Fruit fly (Drosophila melanogaster): Measurements from ENCODE around the gene GatC.
A peak's percentile ranks its signal among the peaks of the same experiment; 100 is the strongest.

GatC gene

dm6 chr2L:13845178-13845577, 12.3 kb upstream of the GatC start, which contains the start of gene CG8997:
TSS of gene CG8997 (minus strand) at chr2L:13845325.
- no peak for TF ChIP-seq slp2 (GFP tag; optimal IDR thresholded peaks at IDR 0.05)
- TF ChIP-seq CG14050 (GFP tag; IDR thresholded peaks at IDR 0.05): no peak
- TF ChIP-seq hbn (GFP tag; IDR thresholded peaks at IDR 0.05; ENCODE audit: partially characterized antibody): no peak
- peak; percentile 2 for TF ChIP-seq corto (GFP tag; optimal IDR thresholded peaks at IDR 0.05)
- TF ChIP-seq ara (GFP tag; IDR thresholded peaks at IDR 0.05): no peak
- TF ChIP-seq ems (GFP tag; optimal IDR thresholded peaks at IDR 0.05): no peak
- TF ChIP-seq Dp (GFP tag; optimal IDR thresholded peaks at IDR 0.05): no peak
- peak; percentile 51 for TF ChIP-seq cwo (GFP tag; optimal IDR thresholded peaks at IDR 0.05)
- no peak for TF ChIP-seq Drgx (GFP tag; IDR thresholded peaks at IDR 0.05)
- no peak for TF ChIP-seq CG5953 (GFP tag; IDR thresholded peaks at IDR 0.05)
- TF ChIP-seq mam (GFP tag; optimal IDR thresholded peaks at IDR 0.05): no peak
- TF ChIP-seq HmgD (GFP tag; optimal IDR thresholded peaks at IDR 0.05): no peak
- TF ChIP-seq CG32532 (GFP tag; IDR thresholded peaks at IDR 0.05): peak; percentile 30; the same call in 1 of the 2 replicates
- no peak for TF ChIP-seq Lim3 (GFP tag; IDR thresholded peaks at IDR 0.05)
- TF ChIP-seq bcd (GFP tag; optimal IDR thresholded peaks at IDR 0.05): no peak
- TF ChIP-seq Pdp1 (GFP tag; optimal IDR thresholded peaks at IDR 0.05): no peak
- no peak for TF ChIP-seq zen2 (GFP tag; IDR thresholded peaks at IDR 0.05; ENCODE audit: partially characterized antibody)
- peak; percentile 92 for TF ChIP-seq sug (tag; optimal IDR thresholded peaks at IDR 0.05)
- TF ChIP-seq CG7556 (GFP tag; optimal IDR thresholded peaks at IDR 0.05): no peak
- TF ChIP-seq Deaf1 (tag; optimal IDR thresholded peaks at IDR 0.05): peak; percentile 58
- no peak for TF ChIP-seq CG5180 (GFP tag; optimal IDR thresholded peaks at IDR 0.05)
- TF ChIP-seq Rx (GFP tag; IDR thresholded peaks at IDR 0.05): no peak
- peak; percentile 7 for TF ChIP-seq mirr (GFP tag; optimal IDR thresholded peaks at IDR 0.05)
- peak; percentile 5 for TF ChIP-seq lbe (GFP tag; optimal IDR thresholded peaks at IDR 0.05)
- peak; percentile 87 for TF ChIP-seq exex (tag; optimal IDR thresholded peaks at IDR 0.05)
- TF ChIP-seq CG42726 (GFP tag; IDR thresholded peaks at IDR 0.05; ENCODE audit: partially characterized antibody): no peak
- TF ChIP-seq CG12744 (GFP tag; optimal IDR thresholded peaks at IDR 0.05): no peak
- no peak for TF ChIP-seq pan (optimal IDR thresholded peaks at IDR 0.05)
- TF ChIP-seq pan (GFP tag; optimal IDR thresholded peaks at IDR 0.05 in 1 of 2, IDR thresholded peaks at IDR 0.05 in 1 of 2): peak in 1 of 2 experiments; percentile 24
- TF ChIP-seq CG13296 (GFP tag; optimal IDR thresholded peaks at IDR 0.05): no peak
- TF ChIP-seq Med (GFP tag): peak; percentile 37
- no peak for TF ChIP-seq ken (GFP tag; IDR thresholded peaks at IDR 0.05)
- no peak for TF ChIP-seq z (GFP tag; IDR thresholded peaks at IDR 0.05)
- no peak for TF ChIP-seq Doc2 (GFP tag; IDR thresholded peaks at IDR 0.05)
- no peak for TF ChIP-seq cato (GFP tag; optimal IDR thresholded peaks at IDR 0.05; ENCODE audit: borderline replicate concordance)
- no peak for TF ChIP-seq prd (optimal IDR thresholded peaks at IDR 0.05)
- no peak for TF ChIP-seq prd (GFP tag; IDR thresholded peaks at IDR 0.05)
- TF ChIP-seq Side (GFP tag; optimal IDR thresholded peaks at IDR 0.05): no peak
- TF ChIP-seq ase (GFP tag; IDR thresholded peaks at IDR 0.05): 0 out of 3 replicates have a peak, but pooled peaks have one; percentile 19
- TF ChIP-seq grn (GFP tag; optimal IDR thresholded peaks at IDR 0.05): peak; percentile 25
- TF ChIP-seq ato (GFP tag; IDR thresholded peaks at IDR 0.05; ENCODE audit: partially characterized antibody): no peak

- peak; percentile 23 for TF ChIP-seq CG7839 (tag; optimal IDR thresholded peaks at IDR 0.05)
- TF ChIP-seq CG6813 (GFP tag; optimal IDR thresholded peaks at IDR 0.05): no peak
- no peak for TF ChIP-seq CG16779 (GFP tag; IDR thresholded peaks at IDR 0.05)
- TF ChIP-seq vfl (GFP tag; optimal IDR thresholded peaks at IDR 0.05): no peak
- TF ChIP-seq grau (tag; optimal IDR thresholded peaks at IDR 0.05): peak; percentile 42
- peak; percentile 22 for TF ChIP-seq lab (GFP tag; optimal IDR thresholded peaks at IDR 0.05)
- peak in 1 of 2 experiments; percentile 1 for TF ChIP-seq Hr51 (GFP tag; optimal IDR thresholded peaks at IDR 0.05)
- TF ChIP-seq CG3281 (GFP tag; optimal IDR thresholded peaks at IDR 0.05): peak; percentile 31
- TF ChIP-seq unpg (GFP tag; optimal IDR thresholded peaks at IDR 0.05): peak; percentile 10
- TF ChIP-seq CG18599 (GFP tag; optimal IDR thresholded peaks at IDR 0.05): peak; percentile 37
- TF ChIP-seq Meics (GFP tag; optimal IDR thresholded peaks at IDR 0.05): peak; percentile 14
- TF ChIP-seq HLH54F (GFP tag; optimal IDR thresholded peaks at IDR 0.05): no peak
These were observed 10.9 kb upstream of the GatC start, which contains the start of gene CG33306 for dm6 chr2L:13843692-13844284. TSS of gene CG33306 (minus strand) at chr2L:13843742.
